Worm (Caenorhabditis elegans) whole organism, L3 larva: Measurements from ENCODE around the gene cyc-2.2.

ENCODE experiments used
- elt-1 ChIP-seq: fragments of 150-350 bp; optimal IDR thresholded peaks from 2 replicates; lab custom pipeline; 2014; ENCODE audit warnings: missing biosample characterization, missing genetic modification characterization
- tbx-2 ChIP-seq: sonication (generic microtip); optimal IDR thresholded peaks from 2 replicates; lab custom pipeline; 2016; ENCODE audit warnings: mild to moderate bottlenecking, missing genetic modification characterization, missing compliant biosample characterization

ce11 chrV:12661619-12662018, 49.6 kb upstream of the cyc-2.2 start, which contains the start of gene W05B10.3:
- TF ChIP-seq elt-1 (tag; lab: Kevin White, UChicago) (no peak), tbx-2 (tag; lab: Kevin White, UChicago) (no peak)
